Worm (Caenorhabditis elegans) whole organism, mixed stage, embryonic: ENCODE results near the gene taf-9.

ENCODE experiments used
- lin-13 ChIP-seq: fragments of 150-350 bp; optimal IDR thresholded peaks from 2 replicates; lab custom pipeline; 2014; ENCODE audit warnings: missing biosample characterization, missing genetic modification characterization
- ztf-11 ChIP-seq: fragments of 150-350 bp; optimal IDR thresholded peaks from 2 replicates; lab custom pipeline; 2014; ENCODE audit warnings: missing biosample characterization, missing genetic modification characterization

ce11 chrIII:13575610-13576232 is 48.4 kb upstream of the taf-9 start, which contains the start of gene osm-7:
- TF ChIP-seq ztf-11 (no peak), lin-13 (tag; lab: Kevin White, UChicago) (no peak)
